Worm (Caenorhabditis elegans) whole organism, L3 larva: ENCODE measurements around the gene Y97E10AR.3.
A peak's percentile ranks its signal among the peaks of the same experiment; 100 is the strongest.

Experiments used
- R02D3.7 ChIP-seq: fragments of 150-350 bp; optimal IDR thresholded peaks from 2 replicates; lab custom pipeline; 2014; ENCODE audit warnings: missing biosample characterization, missing genetic modification characterization
- aly-2 ChIP-seq: fragments of 150-350 bp; optimal IDR thresholded peaks from 2 replicates; lab custom pipeline; 2014; ENCODE audit warnings: missing biosample characterization, missing genetic modification characterization
- ama-1 ChIP-seq: fragments of 150-350 bp; optimal IDR thresholded peaks from 2 replicates; lab custom pipeline; 2018
- ceh-28 ChIP-seq: fragments of 150-350 bp; optimal IDR thresholded peaks from 2 replicates; lab custom pipeline; 2014; ENCODE audit warnings: missing biosample characterization, missing genetic modification reagents, missing genetic modification characterization
- ceh-82 ChIP-seq: fragments of 150-350 bp; optimal IDR thresholded peaks from 2 replicates; lab custom pipeline; 2014; ENCODE audit warnings: missing biosample characterization, missing genetic modification characterization
- ceh-9 ChIP-seq: sonication (generic microtip); optimal IDR thresholded peaks from 2 replicates; lab custom pipeline; 2018; ENCODE audit warnings: missing biosample characterization, missing genetic modification characterization
- egl-27 ChIP-seq: sonication (generic microtip); optimal IDR thresholded peaks from 4 replicates; lab custom pipeline; 2017; ENCODE audit warnings: missing biosample characterization, missing genetic modification reagents, missing genetic modification characterization
- egl-5 ChIP-seq: fragments of 150-350 bp; optimal IDR thresholded peaks from 2 replicates; lab custom pipeline; 2017; ENCODE audit warnings: missing biosample characterization, missing genetic modification reagents, missing genetic modification characterization, inconsistent platforms
- elt-1 ChIP-seq: fragments of 150-350 bp; optimal IDR thresholded peaks from 2 replicates; lab custom pipeline; 2014; ENCODE audit warnings: missing biosample characterization, missing genetic modification characterization
- elt-2 ChIP-seq: sonication (generic microtip); optimal IDR thresholded peaks from 2 replicates; lab custom pipeline; 2016; ENCODE audit warnings: missing genetic modification reagents, mild to moderate bottlenecking, missing genetic modification characterization, missing compliant biosample characterization
- eor-1 ChIP-seq, 2 experiments: fragments of 150-350 bp; optimal IDR thresholded peaks; 2 replicates each; lab custom pipeline; 2014 to 2018; ENCODE audit warnings: missing biosample characterization in 2 of 2, missing genetic modification characterization in 2 of 2
- fkh-10 ChIP-seq: sonication (generic microtip); optimal IDR thresholded peaks from 2 replicates; lab custom pipeline; 2017; ENCODE audit warnings: missing biosample characterization, missing genetic modification reagents, missing genetic modification characterization
- fos-1 ChIP-seq: fragments of 150-350 bp; optimal IDR thresholded peaks from 2 replicates; lab custom pipeline; 2014; ENCODE audit warnings: missing biosample characterization, missing genetic modification characterization
- hmg-11 ChIP-seq: sonication (generic microtip); optimal IDR thresholded peaks from 2 replicates; lab custom pipeline; 2016; ENCODE audit warnings: missing genetic modification characterization, missing compliant biosample characterization
- jun-1 ChIP-seq: fragments of 150-350 bp; optimal IDR thresholded peaks from 2 replicates; lab custom pipeline; 2014; ENCODE audit warnings: missing biosample characterization, missing genetic modification reagents, missing genetic modification characterization
- lin-15B ChIP-seq: fragments of 150-350 bp; optimal IDR thresholded peaks from 2 replicates; lab custom pipeline; 2014; ENCODE audit warnings: missing biosample characterization, missing genetic modification characterization
- lin-39 ChIP-seq: fragments of 150-350 bp; optimal IDR thresholded peaks from 2 replicates; lab custom pipeline; 2018; ENCODE audit warnings: missing biosample characterization, missing genetic modification reagents, missing genetic modification characterization
- lsy-12 ChIP-seq: sonication (generic microtip); optimal IDR thresholded peaks from 2 replicates; lab custom pipeline; 2016; ENCODE audit warnings: mild to moderate bottlenecking, missing genetic modification characterization, missing compliant biosample characterization
- mdl-1 ChIP-seq: fragments of 150-350 bp; optimal IDR thresholded peaks from 2 replicates; lab custom pipeline; 2014; ENCODE audit warnings: missing biosample characterization, missing genetic modification characterization
- mml-1 ChIP-seq: fragments of 150-350 bp; sonication (generic microtip); optimal IDR thresholded peaks from 3 replicates; lab custom pipeline; 2014; ENCODE audit warnings: missing biosample characterization, missing genetic modification characterization
- nfya-1 ChIP-seq: sonication (generic microtip); optimal IDR thresholded peaks from 2 replicates; lab custom pipeline; 2017; ENCODE audit warnings: missing genetic modification characterization, mild to moderate bottlenecking, missing compliant biosample characterization, antibody characterized with exemption, moderate library complexity; ENCODE audit not compliant: insufficient read depth
- nhr-11 ChIP-seq: fragments of 150-350 bp; optimal IDR thresholded peaks from 2 replicates; lab custom pipeline; 2014; ENCODE audit warnings: missing biosample characterization, missing genetic modification characterization
- nhr-12 ChIP-seq: fragments of 150-350 bp; optimal IDR thresholded peaks from 2 replicates; lab custom pipeline; 2014; ENCODE audit warnings: missing biosample characterization, missing genetic modification characterization
- nhr-25 ChIP-seq: sonication (generic microtip); optimal IDR thresholded peaks from 2 replicates; lab custom pipeline; 2017; ENCODE audit warnings: missing biosample characterization, missing genetic modification characterization
- nhr-28 ChIP-seq: fragments of 150-350 bp; optimal IDR thresholded peaks from 2 replicates; lab custom pipeline; 2014; ENCODE audit warnings: missing biosample characterization, missing genetic modification characterization
- nhr-43 ChIP-seq: sonication (generic microtip); optimal IDR thresholded peaks from 2 replicates; lab custom pipeline; 2016; ENCODE audit warnings: mild to moderate bottlenecking, missing genetic modification characterization, missing compliant biosample characterization; ENCODE audit not compliant: poor library complexity, severe bottlenecking
- nhr-67 ChIP-seq: fragments of 150-350 bp; optimal IDR thresholded peaks from 2 replicates; lab custom pipeline; 2014; ENCODE audit warnings: missing biosample characterization, missing genetic modification characterization
- nhr-76 ChIP-seq: fragments of 150-350 bp; sonication (generic microtip); optimal IDR thresholded peaks from 5 replicates; lab custom pipeline; 2014; ENCODE audit warnings: missing biosample characterization, missing genetic modification characterization
- nhr-77 ChIP-seq: fragments of 150-350 bp; optimal IDR thresholded peaks from 2 replicates; lab custom pipeline; 2014; ENCODE audit warnings: missing biosample characterization, missing genetic modification characterization
- pha-4 ChIP-seq: fragments of 150-350 bp; optimal IDR thresholded peaks from 2 replicates; lab custom pipeline; 2014; ENCODE audit warnings: missing biosample characterization, missing genetic modification reagents, missing genetic modification characterization
- pqm-1 ChIP-seq: fragments of 150-350 bp; optimal IDR thresholded peaks from 2 replicates; lab custom pipeline; 2017; ENCODE audit warnings: missing biosample characterization, missing genetic modification characterization, inconsistent platforms
- skn-1 ChIP-seq: fragments of 150-350 bp; optimal IDR thresholded peaks from 2 replicates; lab custom pipeline; 2014; ENCODE audit warnings: missing biosample characterization, missing genetic modification characterization
- snpc-4 ChIP-seq: fragments of 150-350 bp; optimal IDR thresholded peaks from 2 replicates; lab custom pipeline; 2014; ENCODE audit warnings: missing biosample characterization, missing genetic modification characterization
- tbx-2 ChIP-seq: sonication (generic microtip); optimal IDR thresholded peaks from 2 replicates; lab custom pipeline; 2016; ENCODE audit warnings: mild to moderate bottlenecking, missing genetic modification characterization, missing compliant biosample characterization
- unc-39 ChIP-seq: sonication (generic microtip); optimal IDR thresholded peaks from 4 replicates; lab custom pipeline; 2017; ENCODE audit warnings: missing biosample characterization, missing genetic modification characterization
- unc-62 ChIP-seq: fragments of 150-350 bp; sonication (generic microtip); optimal IDR thresholded peaks from 4 replicates; lab custom pipeline; 2014; ENCODE audit warnings: missing biosample characterization, missing genetic modification reagents, missing genetic modification characterization
- zag-1 ChIP-seq: fragments of 150-350 bp; optimal IDR thresholded peaks from 2 replicates; lab custom pipeline; 2014; ENCODE audit warnings: missing biosample characterization, missing genetic modification characterization
- ztf-11 ChIP-seq: fragments of 150-350 bp; optimal IDR thresholded peaks from 2 replicates; lab custom pipeline; 2014; ENCODE audit warnings: missing biosample characterization, missing genetic modification characterization

Gene Y97E10AR.3

ce11 chrV:8019783-8020182 lies 12.5 kb upstream of the Y97E10AR.3 start:
- TF ChIP-seq jun-1 (tag; lab: Kevin White, UChicago) = peak; percentile 8
- TF ChIP-seq elt-2 = peak; percentile 65
- no peak for TF ChIP-seq ceh-28 (tag; lab: Kevin White, UChicago)
- peak; percentile 78 for TF ChIP-seq pqm-1 (tag; lab: Kevin White, UChicago)
- no peak for TF ChIP-seq fkh-10 (GFP tag; lab: Kevin White, UChicago)
- no peak for TF ChIP-seq nhr-12 (tag; lab: Kevin White, UChicago)
- no peak for TF ChIP-seq ceh-9 (tag; lab: Kevin White, UChicago)

- TF ChIP-seq pqm-1 (tag; lab: Kevin White, UChicago) (peak; percentile 22), elt-2 (peak; percentile 64), ztf-11 (tag; lab: Kevin White, UChicago) (no peak)
Measured at ce11 chrV:8018919-8019318, 11.6 kb upstream of the Y97E10AR.3 start.

- TF ChIP-seq unc-39 (tag; lab: Kevin White, UChicago) (no peak), pha-4 (peak; percentile 31), nhr-43 (tag; lab: Kevin White, UChicago) (no peak), ztf-11 (tag; lab: Kevin White, UChicago) (no peak), nhr-11 (tag; lab: Kevin White, UChicago) (no peak), jun-1 (tag; lab: Kevin White, UChicago) (peak; percentile 6), skn-1 (tag; lab: Kevin White, UChicago) (no peak), snpc-4 (tag; lab: Kevin White, UChicago) (no peak), egl-5 (tag; lab: Kevin White, UChicago) (no peak), hmg-11 (tag; lab: Kevin White, UChicago) (no peak), mdl-1 (tag; lab: Kevin White, UChicago) (no peak), R02D3.7 (no peak), nhr-77 (tag; lab: Kevin White, UChicago) (no peak), pqm-1 (tag; lab: Kevin White, UChicago) (peak; percentile 92), aly-2 (tag; lab: Kevin White, UChicago) (no peak), zag-1 (tag; lab: Kevin White, UChicago) (no peak), nfya-1 (tag; lab: Kevin White, UChicago) (no peak), ama-1 (lab: Kevin White, UChicago) (no peak), elt-2 (peak; percentile 96), lin-15B (no peak), egl-27 (tag; lab: Kevin White, UChicago) (no peak), eor-1 (tag; optimal IDR thresholded peaks at IDR 0.05; lab: Kevin White, UChicago) (no peak), ceh-9 (tag; lab: Kevin White, UChicago) (no peak), tbx-2 (tag; lab: Kevin White, UChicago) (no peak), elt-1 (tag; lab: Kevin White, UChicago) (no peak), lsy-12 (tag; lab: Kevin White, UChicago) (no peak), lin-39 (tag; lab: Kevin White, UChicago) (no peak), nhr-76 (tag; lab: Kevin White, UChicago) (no peak), ceh-82 (tag; lab: Kevin White, UChicago) (no peak), nhr-67 (tag; lab: Kevin White, UChicago) (no peak), unc-62 (GFP tag; lab: Kevin White, UChicago) (no peak)
- TF ChIP-seq, all 47 proteins: peak for 4
Measured at ce11 chrV:8017924-8018323, 10.6 kb upstream of the Y97E10AR.3 start.

ce11 chrV:8016928-8017327 lies 9.6 kb upstream of the Y97E10AR.3 start, which contains the start of gene sptl-2:
Gene sptl-2, plus strand, starts transcription at chrV:8017207.
- no peak for TF ChIP-seq nfya-1 (tag; lab: Kevin White, UChicago)
- TF ChIP-seq nhr-43 (tag; lab: Kevin White, UChicago) = no peak
- TF ChIP-seq mml-1 = no peak
- TF ChIP-seq unc-39 (tag; lab: Kevin White, UChicago) = no peak
- no peak for TF ChIP-seq nhr-67 (tag; lab: Kevin White, UChicago)
- TF ChIP-seq jun-1 (tag; lab: Kevin White, UChicago) = no peak
- TF ChIP-seq R02D3.7 = no peak
- TF ChIP-seq fos-1 (tag; lab: Kevin White, UChicago) = no peak
- no peak for TF ChIP-seq nhr-25 (tag; lab: Kevin White, UChicago)
- TF ChIP-seq pha-4 = peak; percentile 67
- peak; percentile 29 for TF ChIP-seq elt-2
- no peak for TF ChIP-seq nhr-76 (tag; lab: Kevin White, UChicago)
- no peak for TF ChIP-seq egl-5 (tag; lab: Kevin White, UChicago)
- no peak for TF ChIP-seq pqm-1 (tag; lab: Kevin White, UChicago)
- no peak for TF ChIP-seq nhr-28 (tag; lab: Kevin White, UChicago)
- TF ChIP-seq, all 47 proteins: peak for 2
